Worm (Caenorhabditis elegans): ENCODE results near the gene F44E7.3.

The F44E7.3 gene

DNA sequence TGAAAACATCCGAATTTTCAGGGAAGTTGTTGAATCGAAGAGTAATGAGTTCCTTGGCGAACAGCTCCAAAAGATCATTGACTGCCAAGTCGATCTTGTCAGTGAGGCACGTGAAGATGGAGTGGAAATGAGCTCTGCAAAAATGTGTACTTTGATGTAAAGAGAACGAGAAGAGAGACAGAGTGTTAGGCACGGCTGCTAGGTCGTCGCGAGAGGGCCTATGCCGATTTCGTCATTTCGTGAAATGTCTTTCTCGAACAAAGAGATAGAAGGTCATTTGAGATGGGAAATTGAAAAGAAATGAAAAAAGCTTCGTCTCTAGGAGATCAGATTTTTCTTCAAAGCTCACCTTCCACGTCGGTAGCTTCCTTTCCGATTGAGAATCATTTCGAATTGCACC, 8.2 kb downstream of the F44E7.3 start (continued):
- no peak for TF ChIP-seq D1046.2 (GFP tag; IDR thresholded peaks at IDR 0.05)
- no peak for TF ChIP-seq zfp-3 (GFP tag; conservative IDR thresholded peaks at IDR 0.05)
- peak; percentile 42 for TF ChIP-seq nhr-11 (tag; optimal IDR thresholded peaks at IDR 0.05)
- no peak for TF ChIP-seq ceh-82 (tag; optimal IDR thresholded peaks at IDR 0.05)
- no peak for TF ChIP-seq ZK337.2 (GFP tag; IDR thresholded peaks at IDR 0.05)
- TF ChIP-seq ztf-7 (tag; optimal IDR thresholded peaks at IDR 0.05) = peak; percentile 60
- TF ChIP-seq daf-8 (GFP tag; IDR thresholded peaks at IDR 0.05) = no peak
- no peak for TF ChIP-seq nhr-41 (GFP tag; IDR thresholded peaks at IDR 0.05)
- TF ChIP-seq nhr-6 (tag; optimal IDR thresholded peaks at IDR 0.05) = no peak
- no peak for TF ChIP-seq fkh-10 (GFP tag; optimal IDR thresholded peaks at IDR 0.05)
- no peak for TF ChIP-seq nhr-10 (tag; optimal IDR thresholded peaks at IDR 0.05)
- TF ChIP-seq lsy-2 (tag; optimal IDR thresholded peaks at IDR 0.05) = peak in 1 of 2 experiments; percentile 18
- no peak for TF ChIP-seq pha-4 (GFP tag; IDR thresholded peaks at IDR 0.05)
- TF ChIP-seq pha-4 (tag; optimal IDR thresholded peaks at IDR 0.05) = no peak
- TF ChIP-seq snpc-1.2 (GFP tag; IDR thresholded peaks at IDR 0.05) = no peak
- no peak for TF ChIP-seq arid-1 (GFP tag; conservative IDR thresholded peaks at IDR 0.05)
- no peak for TF ChIP-seq vab-7 (GFP tag; IDR thresholded peaks at IDR 0.05)
- TF ChIP-seq rbr-2 (tag; optimal IDR thresholded peaks at IDR 0.05) = no peak

DNA sequence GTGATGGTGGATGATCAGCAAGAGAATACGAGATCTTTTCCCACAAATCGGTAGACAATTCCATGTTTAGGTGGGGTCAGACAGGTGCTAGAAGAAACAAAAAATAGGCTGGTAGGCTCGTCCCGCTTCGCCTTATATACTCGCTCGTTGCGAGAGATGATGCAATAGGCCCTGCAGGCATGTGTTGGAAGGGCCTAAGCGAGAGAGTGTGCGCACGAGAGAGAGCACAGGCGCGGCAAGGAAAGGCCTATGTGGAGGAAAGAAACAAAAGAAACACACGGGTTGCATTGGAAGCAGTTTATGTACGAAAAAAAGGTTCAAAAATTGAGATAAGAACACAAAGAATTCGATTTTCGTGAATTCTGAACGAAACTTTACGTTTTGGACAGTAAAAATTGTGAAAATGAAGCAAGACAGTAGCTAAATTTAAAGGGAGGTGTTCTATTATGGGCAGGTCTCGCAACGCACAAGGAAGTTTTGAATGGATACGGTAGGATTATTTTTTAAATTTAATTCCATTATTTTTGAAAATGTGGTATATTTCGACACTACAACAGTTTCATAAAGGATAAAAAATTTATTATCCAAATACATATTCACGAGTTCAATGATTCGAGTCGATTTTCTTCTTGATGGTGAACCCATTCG, 9.1 kb downstream of the F44E7.3 start, which contains the start of gene F44E7.5:
Gene F44E7.5 (minus strand): TSS at position 210 of the 648 bp plus-strand sequence.
- TF ChIP-seq hif-1 (tag; optimal IDR thresholded peaks at IDR 0.05) (peak in 1 of 2 experiments; percentile 12), unc-39 (tag; optimal IDR thresholded peaks at IDR 0.05) (no peak), nhr-237 (tag; optimal IDR thresholded peaks at IDR 0.05) (no peak), lin-13 (GFP tag; optimal IDR thresholded peaks at IDR 0.05) (no peak), ceh-28 (tag; optimal IDR thresholded peaks at IDR 0.05) (no peak), hlh-11 (tag; optimal IDR thresholded peaks at IDR 0.05) (peak; percentile 90), tag-97 (GFP tag; IDR thresholded peaks at IDR 0.05) (no peak), nhr-77 (tag; optimal IDR thresholded peaks at IDR 0.05) (peak; percentile 35), aha-1 (tag) (peak; percentile 98), Y75B8A.6 (GFP tag; IDR thresholded peaks at IDR 0.05) (no peak), vab-7 (GFP tag; IDR thresholded peaks at IDR 0.05) (no peak), dmd-8 (GFP tag; IDR thresholded peaks at IDR 0.05) (no peak), unc-130 (GFP tag; optimal IDR thresholded peaks at IDR 0.05) (peak; percentile 12), dpl-1 (GFP tag; optimal IDR thresholded peaks at IDR 0.05) (peak; percentile 41), ceh-44 (GFP tag; IDR thresholded peaks at IDR 0.05) (no peak), nhr-11 (tag; optimal IDR thresholded peaks at IDR 0.05) (no peak), zfp-2 (tag; optimal IDR thresholded peaks at IDR 0.05) (no peak), F37D6.2 (tag; optimal IDR thresholded peaks at IDR 0.05) (no peak), T20F7.1 (GFP tag; optimal IDR thresholded peaks at IDR 0.05) (peak; percentile 17), ceh-20 (GFP tag; IDR thresholded peaks at IDR 0.05) (0 out of 2 replicates have a peak, but pooled peaks have one; percentile 45), mxl-2 (GFP tag; conservative IDR thresholded peaks at IDR 0.05) (0 out of 2 replicates have a peak, but pooled peaks have one; percentile 57), duxl-1 (tag; optimal IDR thresholded peaks at IDR 0.05; ENCODE audit: poor library complexity) (no peak), F10B5.3 (tag; optimal IDR thresholded peaks at IDR 0.05) (no peak), lsy-2 (tag; optimal IDR thresholded peaks at IDR 0.05) (peak in 1 of 2 experiments; percentile 60), ces-1 (GFP tag; optimal IDR thresholded peaks at IDR 0.05) (no peak), F26F4.8 (GFP tag; conservative IDR thresholded peaks at IDR 0.05) (no peak), Y5F2A.4 (GFP tag; optimal IDR thresholded peaks at IDR 0.05) (no peak), saeg-2 (GFP tag; IDR thresholded peaks at IDR 0.05) (no peak), nhr-111 (GFP tag; optimal IDR thresholded peaks at IDR 0.05) (no peak), nhr-102 (tag; optimal IDR thresholded peaks at IDR 0.05) (peak; percentile 43), ceh-62 (tag; optimal IDR thresholded peaks at IDR 0.05) (no peak), gei-8 (GFP tag; optimal IDR thresholded peaks at IDR 0.05) (no peak), dmd-9 (GFP tag; IDR thresholded peaks at IDR 0.05) (no peak), nhr-42 (GFP tag; IDR thresholded peaks at IDR 0.05) (no peak), snpc-1.2 (GFP tag; IDR thresholded peaks at IDR 0.05) (no peak), madf-9 (GFP tag; conservative IDR thresholded peaks at IDR 0.05) (no peak), skn-1 (tag; optimal IDR thresholded peaks at IDR 0.05) (no peak)

Measured in whole organism, L4 larva.